Worm (Caenorhabditis elegans) whole organism, L1 larva: ENCODE data around the gene T05H10.8.

Experiments
- C16A3.4 ChIP-seq: fragments of 150-350 bp; optimal IDR thresholded peaks from 2 replicates; lab custom pipeline; 2014; ENCODE audit warnings: missing biosample characterization, missing genetic modification characterization
- C34B4.2 ChIP-seq: sonication (generic microtip); optimal IDR thresholded peaks from 2 replicates; lab custom pipeline; 2017; ENCODE audit warnings: mild to moderate bottlenecking, missing genetic modification characterization, missing compliant biosample characterization
- F16B12.6 ChIP-seq: fragments of 150-350 bp; optimal IDR thresholded peaks from 2 replicates; lab custom pipeline; 2014; ENCODE audit warnings: missing biosample characterization, missing genetic modification characterization
- alr-1 ChIP-seq: fragments of 200-800 bp; sonication (Bioruptor generic); optimal IDR thresholded peaks from 2 replicates; lab custom pipeline; 2018; ENCODE audit warnings: borderline replicate concordance, mild to moderate bottlenecking, missing genetic modification characterization, missing compliant biosample characterization
- blmp-1 ChIP-seq: fragments of 150-350 bp; optimal IDR thresholded peaks from 2 replicates; lab custom pipeline; 2014; ENCODE audit warnings: missing biosample characterization, missing genetic modification characterization
- ceh-8 ChIP-seq: fragments of 200-800 bp; sonication (Bioruptor generic); optimal IDR thresholded peaks from 2 replicates; lab custom pipeline; 2018; ENCODE audit warnings: mild to moderate bottlenecking, missing genetic modification characterization, moderate library complexity, missing compliant biosample characterization
- ceh-82 ChIP-seq, 3 experiments: fragments of 150-350 bp in 1 of 3; sonication (generic microtip) in 2 of 3; optimal IDR thresholded peaks; 2 replicates each; lab custom pipeline; 2014 to 2017; ENCODE audit warnings: missing biosample characterization in 3 of 3, missing genetic modification characterization in 3 of 3
- ceh-88 ChIP-seq: fragments of 200-800 bp; sonication (Bioruptor generic); IDR thresholded peaks from 2 replicates; pipeline ENCODE4 v1.3.6; 2022; ENCODE audit warnings: missing genetic modification characterization, missing compliant biosample characterization
- dpl-1 ChIP-seq, 3 experiments: fragments of 150-350 bp in 2 of 3; sonication (generic microtip) in 1 of 3; optimal IDR thresholded peaks; 2 replicates each; lab custom pipeline; 2014 to 2017; ENCODE audit warnings: missing biosample characterization in 3 of 3, missing genetic modification characterization in 3 of 3, missing genetic modification reagents in 3 of 3
- dsc-1 ChIP-seq: sonication (generic microtip); optimal IDR thresholded peaks from 2 replicates; lab custom pipeline; 2016; ENCODE audit warnings: mild to moderate bottlenecking, missing genetic modification characterization, missing compliant biosample characterization
- efl-1 ChIP-seq, 4 experiments: fragments of 150-350 bp; optimal IDR thresholded peaks in 3 of 4; peaks in 1 of 4; 1 replicate in 1 of 4; 2 replicates in 3 of 4; lab custom pipeline; 2014; ENCODE audit warnings: missing biosample characterization in 2 of 4, missing genetic modification characterization in 2 of 4, missing genetic modification reagents in 2 of 4
- elt-2 ChIP-seq: sonication (generic microtip); optimal IDR thresholded peaks from 2 replicates; lab custom pipeline; 2016; ENCODE audit warnings: missing genetic modification characterization, mild to moderate bottlenecking, inconsistent platforms, missing compliant biosample characterization, missing genetic modification reagents
- elt-3 ChIP-seq, 6 experiments: fragments of 150-350 bp in 1 of 6; sonication (generic microtip); optimal IDR thresholded peaks; 2 replicates each; lab custom pipeline; 2017 to 2018; ENCODE audit warnings: missing biosample characterization in 6 of 6, missing genetic modification characterization in 6 of 6, inconsistent platforms in 1 of 6
- ets-5 ChIP-seq: fragments of 200-800 bp; sonication (Bioruptor generic); IDR thresholded peaks from 2 replicates; pipeline ENCODE4 v1.3.6; 2022; ENCODE audit warnings: missing genetic modification characterization, missing compliant biosample characterization
- fos-1 ChIP-seq: fragments of 150-350 bp; optimal IDR thresholded peaks from 2 replicates; lab custom pipeline; 2014; ENCODE audit warnings: missing biosample characterization, missing genetic modification characterization
- grh-1 ChIP-seq: fragments of 200-800 bp; sonication (Bioruptor generic); IDR thresholded peaks from 2 replicates; pipeline ENCODE4 v1.3.6; 2022; ENCODE audit warnings: missing genetic modification reagents, missing genetic modification characterization, missing compliant biosample characterization
- irx-1 ChIP-seq: sonication (generic microtip); optimal IDR thresholded peaks from 2 replicates; lab custom pipeline; 2016; ENCODE audit warnings: missing genetic modification characterization, missing compliant biosample characterization
- lin-13 ChIP-seq: fragments of 150-350 bp; optimal IDR thresholded peaks from 2 replicates; lab custom pipeline; 2014; ENCODE audit warnings: missing biosample characterization, missing genetic modification reagents, missing genetic modification characterization
- lin-14 ChIP-seq: fragments of 200-800 bp; sonication (Bioruptor generic); optimal IDR thresholded peaks from 2 replicates; lab custom pipeline; 2018; ENCODE audit warnings: mild to moderate bottlenecking, missing genetic modification characterization, moderate library complexity, missing compliant biosample characterization
- mep-1 ChIP-seq: fragments of 150-350 bp; optimal IDR thresholded peaks from 2 replicates; lab custom pipeline; 2014; ENCODE audit warnings: missing biosample characterization, missing genetic modification characterization
- nhr-19 ChIP-seq: fragments of 200-800 bp; sonication (Bioruptor generic); conservative IDR thresholded peaks from 2 replicates; pipeline ENCODE4 v1.3.6; 2022; ENCODE audit warnings: missing genetic modification characterization, missing compliant biosample characterization
- nhr-20 ChIP-seq: sonication (generic microtip); optimal IDR thresholded peaks from 2 replicates; lab custom pipeline; 2016; ENCODE audit warnings: mild to moderate bottlenecking, missing genetic modification characterization, missing compliant biosample characterization
- nhr-237 ChIP-seq: fragments of 150-350 bp; optimal IDR thresholded peaks from 2 replicates; lab custom pipeline; 2014; ENCODE audit warnings: missing biosample characterization, missing genetic modification characterization
- nhr-47 ChIP-seq: sonication (generic microtip); optimal IDR thresholded peaks from 2 replicates; lab custom pipeline; 2016; ENCODE audit warnings: mild to moderate bottlenecking, missing genetic modification characterization, moderate library complexity, missing compliant biosample characterization
- nhr-71 ChIP-seq: sonication (generic microtip); optimal IDR thresholded peaks from 2 replicates; lab custom pipeline; 2016; ENCODE audit warnings: mild to moderate bottlenecking, missing genetic modification characterization, moderate library complexity, missing compliant biosample characterization
- nhr-85 ChIP-seq: sonication (generic microtip); peaks from one replicate; lab custom pipeline; 2016; ENCODE audit warnings: missing genetic modification characterization, inconsistent platforms, missing compliant biosample characterization
- pax-3 ChIP-seq: fragments of 200-800 bp; sonication (Bioruptor generic); optimal IDR thresholded peaks from 2 replicates; lab custom pipeline; 2018; ENCODE audit warnings: mild to moderate bottlenecking, missing genetic modification characterization, moderate library complexity, missing compliant biosample characterization
- snu-23 ChIP-seq: sonication (generic microtip); optimal IDR thresholded peaks from 2 replicates; lab custom pipeline; 2016; ENCODE audit warnings: missing genetic modification characterization, missing compliant biosample characterization
- tbx-2 ChIP-seq: sonication (generic microtip); optimal IDR thresholded peaks from 2 replicates; lab custom pipeline; 2016; ENCODE audit warnings: missing genetic modification characterization, missing compliant biosample characterization
- tlp-1 ChIP-seq: fragments of 150-350 bp; optimal IDR thresholded peaks from 2 replicates; lab custom pipeline; 2014; ENCODE audit warnings: missing biosample characterization, missing genetic modification characterization
- unc-130 ChIP-seq: fragments of 150-350 bp; optimal IDR thresholded peaks from 2 replicates; lab custom pipeline; 2017; ENCODE audit warnings: missing biosample characterization, missing genetic modification characterization, inconsistent platforms
- unc-62 ChIP-seq: fragments of 150-350 bp; optimal IDR thresholded peaks from 2 replicates; lab custom pipeline; 2014; ENCODE audit warnings: missing biosample characterization, missing genetic modification reagents, missing genetic modification characterization
- vab-15 ChIP-seq: sonication (generic microtip); optimal IDR thresholded peaks from 2 replicates; lab custom pipeline; 2017; ENCODE audit warnings: missing genotype, mild to moderate bottlenecking, missing genetic modification characterization, missing compliant biosample characterization
- ztf-11 ChIP-seq, 2 experiments: sonication (generic microtip); optimal IDR thresholded peaks; 2 replicates each; lab custom pipeline; 2016 to 2017; ENCODE audit warnings: missing genetic modification characterization in 2 of 2, missing biosample characterization in 1 of 2, missing compliant biosample characterization in 1 of 2
- ztf-4 ChIP-seq: fragments of 150-350 bp; optimal IDR thresholded peaks from 2 replicates; lab custom pipeline; 2014; ENCODE audit warnings: missing biosample characterization, missing genetic modification characterization

Gene T05H10.8

DNA sequence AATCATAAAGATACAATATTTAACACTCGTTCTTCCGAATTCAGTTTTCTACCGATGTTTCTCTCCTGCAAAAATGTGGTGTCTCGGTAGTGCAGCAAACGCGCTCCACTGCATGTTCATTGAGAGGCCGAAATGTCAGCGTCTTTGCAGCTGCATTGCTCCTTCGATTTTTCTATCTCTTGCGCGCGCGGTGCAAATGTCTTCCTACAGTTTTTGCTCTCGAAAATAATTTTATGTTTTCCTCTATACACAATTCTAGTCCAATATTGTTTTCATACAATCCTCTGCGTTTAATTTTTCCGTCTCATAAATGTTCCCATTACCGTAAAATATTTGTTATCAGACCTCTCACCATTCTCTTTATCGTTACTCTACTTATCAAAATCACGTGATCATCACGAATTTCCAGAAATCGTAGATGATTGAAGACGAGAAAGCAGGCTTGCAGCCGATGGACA, 3.5 kb downstream of the T05H10.8 start, which contains the start of gene ufd-2 (continued):
- TF ChIP-seq ceh-82 (tag; optimal IDR thresholded peaks at IDR 0.05; lab: Kevin White, UChicago) = peak; percentile 45 to 76 (median 74)
- peak; percentile 80 for TF ChIP-seq lin-14 (GFP tag; lab: Kevin White, UChicago)
- TF ChIP-seq nhr-47 (tag; lab: Kevin White, UChicago) = peak; percentile 64
- no peak for TF ChIP-seq alr-1 (tag; lab: Kevin White, UChicago)
- peak; percentile 61 to 75 (median 66) for TF ChIP-seq dpl-1 (GFP tag; optimal IDR thresholded peaks at IDR 0.05; lab: Kevin White, UChicago)
- peak; percentile 4 for TF ChIP-seq nhr-237 (tag; lab: Kevin White, UChicago)
- TF ChIP-seq C34B4.2 (tag; lab: Kevin White, UChicago) = no peak
- TF ChIP-seq tlp-1 = peak; percentile 23
- peak; percentile 66 for TF ChIP-seq F16B12.6 (tag; lab: Kevin White, UChicago)
- no peak for TF ChIP-seq ets-5 (GFP tag; lab: Robert Waterston, UW)
- TF ChIP-seq fos-1 = peak; percentile 17
- peak in 1 of 2 experiments; percentile 25 for TF ChIP-seq ztf-11 (tag; optimal IDR thresholded peaks at IDR 0.05; lab: Kevin White, UChicago)
- peak; percentile 16 for TF ChIP-seq unc-130 (tag; lab: Kevin White, UChicago)
- peak; percentile 70 for TF ChIP-seq nhr-20 (tag; lab: Kevin White, UChicago)
- TF ChIP-seq ceh-88 (GFP tag; lab: Robert Waterston, UW) = no peak
- TF ChIP-seq nhr-19 = peak; percentile 44
- peak; percentile 77 for TF ChIP-seq vab-15 (tag; lab: Kevin White, UChicago)
- TF ChIP-seq pax-3 = peak; percentile 60
- no peak for TF ChIP-seq irx-1 (tag; lab: Kevin White, UChicago)
- peak; percentile 30 for TF ChIP-seq dsc-1 (tag; lab: Kevin White, UChicago)

DNA sequence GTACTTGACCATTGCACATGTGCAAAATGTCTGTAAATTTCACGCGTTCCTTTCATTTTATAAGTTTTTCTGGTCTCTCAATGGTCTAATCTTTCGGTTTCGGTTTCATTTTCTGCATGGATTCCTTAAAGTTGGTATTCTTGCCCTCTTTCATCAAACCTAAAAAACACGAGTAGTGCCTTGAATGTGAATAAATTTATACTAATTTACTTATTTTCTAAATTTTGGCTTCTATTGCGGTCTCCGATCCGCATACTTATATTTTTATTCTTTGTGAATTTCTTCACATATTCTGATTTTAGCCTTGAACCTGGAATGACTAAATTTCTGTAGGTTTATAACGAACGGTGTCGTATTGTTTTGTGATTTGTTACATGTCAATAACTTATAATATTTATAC, 7.1 kb downstream of the T05H10.8 start, which contains the start of gene pdha-1:
TSS of gene pdha-1 (plus strand) at position 301 of the 400 bp plus-strand sequence.
- TF ChIP-seq unc-62 (GFP tag; lab: Kevin White, UChicago) (no peak), lin-13 (GFP tag; lab: Kevin White, UChicago) (no peak), mep-1 (tag; lab: Kevin White, UChicago) (no peak), efl-1 (optimal IDR thresholded peaks at IDR 0.05; lab: Kevin White, UChicago) (no peak), efl-1 (GFP tag; optimal IDR thresholded peaks at IDR 0.05 in 1 of 2; lab: Kevin White, UChicago) (no peak), nhr-20 (tag; lab: Kevin White, UChicago) (no peak), nhr-237 (tag; lab: Kevin White, UChicago) (no peak), C16A3.4 (tag; lab: Kevin White, UChicago) (no peak), blmp-1 (tag; lab: Kevin White, UChicago) (no peak), ztf-4 (tag; lab: Kevin White, UChicago) (no peak), elt-3 (tag; optimal IDR thresholded peaks at IDR 0.05; lab: Kevin White, UChicago) (no peak)

- TF ChIP-seq lin-14 (GFP tag; lab: Kevin White, UChicago) (peak; percentile 46), grh-1 (GFP tag; lab: Robert Waterston, UW) (0 out of 2 replicates have a peak, but pooled peaks have one; percentile 18), ztf-4 (tag; lab: Kevin White, UChicago) (no peak), tbx-2 (tag; lab: Kevin White, UChicago) (peak; percentile 13), ceh-8 (GFP tag; lab: Kevin White, UChicago) (no peak), nhr-47 (tag; lab: Kevin White, UChicago) (no peak), irx-1 (tag; lab: Kevin White, UChicago) (no peak), elt-2 (tag; lab: Kevin White, UChicago) (peak; percentile 66), elt-3 (tag; optimal IDR thresholded peaks at IDR 0.05; lab: Kevin White, UChicago) (peak in 5 of 6 experiments; percentile 18 to 66 (median 33)), pax-3 (no peak), blmp-1 (tag; lab: Kevin White, UChicago) (peak; percentile 92), nhr-71 (tag; lab: Kevin White, UChicago) (peak; percentile 37), snu-23 (GFP tag; lab: Kevin White, UChicago) (peak; percentile 3), nhr-20 (tag; lab: Kevin White, UChicago) (peak; percentile 37), nhr-85 (tag; lab: Kevin White, UChicago) (peak; percentile 86)
These were observed 12.2 kb downstream of the T05H10.8 start for ce11 chrII:8071012-8071625.
